Worm (Caenorhabditis elegans): ENCODE data around the gene smrc-1.
A peak's percentile ranks its signal among the peaks of the same experiment; 100 is the strongest.

The smrc-1 gene

ce11 chrIII:6427205-6427604, 36.5 kb downstream of the smrc-1 start, which contains the start of gene C05D11.8:
TSS of gene C05D11.8 (minus strand) at chrIII:6427305.
- TF ChIP-seq ceh-44 (GFP tag; IDR thresholded peaks at IDR 0.05) = no peak
- TF ChIP-seq tag-97 (GFP tag; IDR thresholded peaks at IDR 0.05) = no peak
- TF ChIP-seq nhr-48 (tag; optimal IDR thresholded peaks at IDR 0.05) = no peak
- no peak for TF ChIP-seq daf-16 (GFP tag; optimal IDR thresholded peaks at IDR 0.05)
- TF ChIP-seq daf-16 (tag; optimal IDR thresholded peaks at IDR 0.05) = no peak
- no peak for TF ChIP-seq snpc-4 (tag; optimal IDR thresholded peaks at IDR 0.05)

- TF ChIP-seq arid-1 (GFP tag; conservative IDR thresholded peaks at IDR 0.05) (no peak), ceh-28 (tag; optimal IDR thresholded peaks at IDR 0.05) (no peak), nhr-42 (GFP tag; IDR thresholded peaks at IDR 0.05) (no peak), madf-9 (GFP tag; conservative IDR thresholded peaks at IDR 0.05) (no peak), vab-7 (GFP tag; IDR thresholded peaks at IDR 0.05) (no peak), mep-1 (tag; optimal IDR thresholded peaks at IDR 0.05) (no peak), Y5F2A.4 (GFP tag; optimal IDR thresholded peaks at IDR 0.05) (no peak), unc-39 (tag; optimal IDR thresholded peaks at IDR 0.05) (no peak), php-3 (GFP tag; IDR thresholded peaks at IDR 0.05) (no peak), dmd-6 (GFP tag; IDR thresholded peaks at IDR 0.05) (no peak), snpc-1.2 (GFP tag; IDR thresholded peaks at IDR 0.05) (no peak), zfp-2 (tag; optimal IDR thresholded peaks at IDR 0.05) (no peak), pha-4 (GFP tag; IDR thresholded peaks at IDR 0.05) (no peak), pha-4 (tag; optimal IDR thresholded peaks at IDR 0.05) (no peak), T20F7.1 (GFP tag; optimal IDR thresholded peaks at IDR 0.05) (no peak)
These were observed 40.1 kb downstream of the smrc-1 start, which contains the start of gene popl-1 for ce11 chrIII:6430834-6431233. TSS of gene popl-1 (minus strand) at chrIII:6430934.

- TF ChIP-seq fkh-10 (GFP tag; optimal IDR thresholded peaks at IDR 0.05) (peak; percentile 30), hif-1 (tag; optimal IDR thresholded peaks at IDR 0.05) (no peak), ceh-62 (tag; optimal IDR thresholded peaks at IDR 0.05) (no peak), daf-16 (GFP tag; optimal IDR thresholded peaks at IDR 0.05) (no peak), daf-16 (tag; optimal IDR thresholded peaks at IDR 0.05) (no peak), mep-1 (tag; optimal IDR thresholded peaks at IDR 0.05) (no peak), nhr-42 (GFP tag; IDR thresholded peaks at IDR 0.05) (no peak), lin-13 (GFP tag; optimal IDR thresholded peaks at IDR 0.05) (peak; percentile 31), lin-38 (GFP tag; IDR thresholded peaks at IDR 0.05) (peak; percentile 93), ces-1 (GFP tag; optimal IDR thresholded peaks at IDR 0.05) (peak; percentile 63), nhr-6 (tag; optimal IDR thresholded peaks at IDR 0.05) (peak; percentile 84), nhr-11 (tag; optimal IDR thresholded peaks at IDR 0.05) (no peak), duxl-1 (tag; optimal IDR thresholded peaks at IDR 0.05; ENCODE audit: poor library complexity) (no peak), tag-97 (GFP tag; IDR thresholded peaks at IDR 0.05) (no peak), hlh-30 (tag; optimal IDR thresholded peaks at IDR 0.05; ENCODE audit: insufficient read depth) (no peak), ama-1 (optimal IDR thresholded peaks at IDR 0.05) (no peak), mdl-1 (tag; optimal IDR thresholded peaks at IDR 0.05) (peak in 1 of 2 experiments; percentile 19), nhr-41 (GFP tag; IDR thresholded peaks at IDR 0.05) (no peak), egl-27 (tag; optimal IDR thresholded peaks at IDR 0.05) (no peak), daf-12 (tag; optimal IDR thresholded peaks at IDR 0.05) (no peak), spr-3 (GFP tag; optimal IDR thresholded peaks at IDR 0.05) (no peak), dmd-6 (GFP tag; IDR thresholded peaks at IDR 0.05) (peak; percentile 8; the same call in 1 of the 2 replicates), tra-1 (GFP tag; IDR thresholded peaks at IDR 0.05) (no peak), pqm-1 (tag; optimal IDR thresholded peaks at IDR 0.05) (no peak), saeg-2 (GFP tag; IDR thresholded peaks at IDR 0.05) (no peak), gei-8 (GFP tag; optimal IDR thresholded peaks at IDR 0.05) (no peak), aha-1 (tag) (peak; percentile 90), nhr-28 (tag; optimal IDR thresholded peaks at IDR 0.05) (peak; percentile 52), unc-130 (GFP tag; optimal IDR thresholded peaks at IDR 0.05) (no peak), F37D6.2 (tag; optimal IDR thresholded peaks at IDR 0.05) (peak; percentile 21), ztf-11 (tag; optimal IDR thresholded peaks at IDR 0.05) (no peak), madf-9 (GFP tag; conservative IDR thresholded peaks at IDR 0.05) (no peak), zfp-2 (tag; optimal IDR thresholded peaks at IDR 0.05) (no peak), snpc-4 (tag; optimal IDR thresholded peaks at IDR 0.05) (no peak), ceh-44 (GFP tag; IDR thresholded peaks at IDR 0.05) (no peak), dve-1 (tag; optimal IDR thresholded peaks at IDR 0.05; ENCODE audit: insufficient read depth) (peak; percentile 71), nhr-10 (tag; optimal IDR thresholded peaks at IDR 0.05) (no peak)
These were observed 41.1 kb downstream of the smrc-1 start, which contains the start of the genes mrps-17 and txdc-9 for ce11 chrIII:6431766-6432228. TSS of gene mrps-17 (minus strand) at chrIII:6431798. TSS of gene txdc-9 (plus strand) at chrIII:6432178.
